Fruit fly (Drosophila melanogaster) whole organism, embryonic: ENCODE data around the gene Tango1.
A peak's percentile ranks its signal among the peaks of the same experiment; 100 is the strongest.

Experiments
- CG11085 ChIP-seq: fragments of 200-800 bp; sonication (Bioruptor generic); IDR thresholded peaks from 2 replicates; pipeline ENCODE4 v1.3.6; 2022; ENCODE audit warnings: missing biosample characterization, missing genetic modification characterization
- CG11093 ChIP-seq: fragments of 200-800 bp; sonication (Bioruptor generic); IDR thresholded peaks from 3 replicates; pipeline ENCODE4 v1.3.6; 2022; ENCODE audit warnings: missing biosample characterization, missing genetic modification characterization
- CG12391 ChIP-seq: fragments of 200-800 bp; sonication (Bioruptor generic); optimal IDR thresholded peaks from 3 replicates; lab custom pipeline; 2018; ENCODE audit warnings: missing biosample characterization, mild to moderate bottlenecking, missing genetic modification characterization, moderate library complexity
- CG13123 ChIP-seq: fragments of 200-800 bp; sonication (Bioruptor generic); optimal IDR thresholded peaks from 2 replicates; lab custom pipeline; 2016; ENCODE audit warnings: missing biosample characterization, missing genetic modification characterization
- CG16815 ChIP-seq: fragments of 200-800 bp; sonication (Bioruptor generic); optimal IDR thresholded peaks from 3 replicates; lab custom pipeline; 2017; ENCODE audit warnings: missing biosample characterization, mild to moderate bottlenecking, missing genetic modification characterization
- CG17385 ChIP-seq: fragments of 200-800 bp; sonication (Bioruptor generic); optimal IDR thresholded peaks from 3 replicates; lab custom pipeline; 2018; ENCODE audit warnings: missing biosample characterization, mild to moderate bottlenecking, missing genetic modification characterization
- CG17829 ChIP-seq: fragments of 200-800 bp; optimal IDR thresholded peaks from 2 replicates; lab custom pipeline; 2019; ENCODE audit warnings: missing biosample characterization, mild to moderate bottlenecking, missing genetic modification characterization, moderate library complexity
- CG1832 ChIP-seq: fragments of 200-800 bp; sonication (Bioruptor generic); optimal IDR thresholded peaks from 2 replicates; lab custom pipeline; 2017; ENCODE audit warnings: missing biosample characterization, mild to moderate bottlenecking, missing genetic modification characterization, inconsistent platforms
- CG2202 ChIP-seq: fragments of 200-800 bp; sonication (Bioruptor generic); optimal IDR thresholded peaks from 2 replicates; lab custom pipeline; 2018; ENCODE audit warnings: missing biosample characterization, mild to moderate bottlenecking, missing genetic modification characterization
- CG2678 ChIP-seq: fragments of 200-800 bp; sonication (Bioruptor generic); optimal IDR thresholded peaks from 3 replicates; lab custom pipeline; 2019; ENCODE audit warnings: missing biosample characterization, mild to moderate bottlenecking, missing genetic modification characterization, moderate library complexity
- CG3163 ChIP-seq: fragments of 200-800 bp; sonication (Bioruptor generic); optimal IDR thresholded peaks from 3 replicates; lab custom pipeline; 2016; ENCODE audit warnings: missing biosample characterization, missing genetic modification characterization
- CG3281 ChIP-seq: fragments of 200-800 bp; sonication (Bioruptor generic); optimal IDR thresholded peaks from 3 replicates; lab custom pipeline; 2017; ENCODE audit warnings: missing biosample characterization, mild to moderate bottlenecking, missing genetic modification characterization
- CG3838 ChIP-seq: fragments of 200-800 bp; sonication (Bioruptor generic); optimal IDR thresholded peaks from 3 replicates; lab custom pipeline; 2016; ENCODE audit warnings: missing biosample characterization, missing genetic modification characterization
- CG3847 ChIP-seq: fragments of 200-800 bp; sonication (Bioruptor generic); IDR thresholded peaks from 2 replicates; pipeline ENCODE4 v1.3.6; 2022; ENCODE audit warnings: missing biosample characterization, missing genetic modification characterization
- CG4282 ChIP-seq: fragments of 200-800 bp; sonication (Bioruptor generic); optimal IDR thresholded peaks from 2 replicates; lab custom pipeline; 2016; ENCODE audit warnings: missing biosample characterization, missing genetic modification characterization
- CG43689 ChIP-seq: fragments of 200-800 bp; sonication (Bioruptor generic); IDR thresholded peaks from 2 replicates; pipeline ENCODE4 v1.3.6; 2022; ENCODE audit warnings: missing biosample characterization, missing genetic modification characterization
- CG7271 ChIP-seq: fragments of 200-800 bp; sonication (Bioruptor generic); optimal IDR thresholded peaks from 2 replicates; lab custom pipeline; 2018; ENCODE audit warnings: missing biosample characterization, mild to moderate bottlenecking, missing genetic modification characterization, moderate library complexity
- CG7372 ChIP-seq: fragments of 200-800 bp; sonication (Bioruptor generic); IDR thresholded peaks from 2 replicates; pipeline ENCODE4 v1.3.6; 2022; ENCODE audit warnings: missing biosample characterization, missing genetic modification characterization
- CG7963 ChIP-seq: fragments of 200-800 bp; sonication (Bioruptor generic); IDR thresholded peaks from 3 replicates; pipeline ENCODE4 v1.3.6; 2022; ENCODE audit warnings: missing biosample characterization, missing genetic modification characterization; ENCODE audit not compliant: partially characterized antibody
- CG8388 ChIP-seq: fragments of 200-800 bp; sonication (Bioruptor generic); optimal IDR thresholded peaks from 2 replicates; lab custom pipeline; 2019; ENCODE audit warnings: missing biosample characterization, mild to moderate bottlenecking, missing genetic modification characterization, moderate library complexity
- Hey ChIP-seq: fragments of 200-800 bp; sonication (Bioruptor generic); optimal IDR thresholded peaks from 3 replicates; lab custom pipeline; 2018; ENCODE audit warnings: missing biosample characterization, mild to moderate bottlenecking, missing genetic modification characterization
- HmgZ ChIP-seq: fragments of 200-800 bp; sonication (Bioruptor generic); optimal IDR thresholded peaks from 2 replicates; lab custom pipeline; 2018; ENCODE audit warnings: missing biosample characterization, mild to moderate bottlenecking, missing genetic modification characterization
- Kr ChIP-seq: fragments of 200-800 bp; sonication (Bioruptor generic); optimal IDR thresholded peaks from 2 replicates; lab custom pipeline; 2017; ENCODE audit warnings: missing biosample characterization, mild to moderate bottlenecking, missing genetic modification characterization
- Med ChIP-seq: fragments of 200-800 bp; sonication (Bioruptor generic); peaks from one replicate; lab custom pipeline; 2016; ENCODE audit warnings: missing biosample characterization, missing genetic modification characterization, mild to moderate bottlenecking, inconsistent platforms, moderate library complexity
- Poxn ChIP-seq: fragments of 200-800 bp; sonication (Bioruptor generic); IDR thresholded peaks from 2 replicates; pipeline ENCODE4 v1.3.6; 2022; ENCODE audit warnings: missing biosample characterization, missing genetic modification characterization
- Ssrp ChIP-seq: fragments of 200-800 bp; sonication (Bioruptor generic); optimal IDR thresholded peaks from 2 replicates; lab custom pipeline; 2018; ENCODE audit warnings: missing biosample characterization, mild to moderate bottlenecking, missing genetic modification characterization, moderate library complexity
- Xbp1 ChIP-seq: fragments of 200-800 bp; sonication (Bioruptor generic); optimal IDR thresholded peaks from 3 replicates; lab custom pipeline; 2016; ENCODE audit warnings: missing biosample characterization, mild to moderate bottlenecking, missing genetic modification characterization
- ara ChIP-seq: fragments of 200-800 bp; sonication (Bioruptor generic); IDR thresholded peaks from 2 replicates; pipeline ENCODE4 v1.3.6; 2022; ENCODE audit warnings: missing biosample characterization, missing genetic modification characterization
- bsh ChIP-seq, 2 experiments: fragments of 200-800 bp; sonication (Bioruptor generic); optimal IDR thresholded peaks; 2 replicates each; lab custom pipeline; 2017 to 2018; ENCODE audit warnings: mild to moderate bottlenecking in 2 of 2, missing biosample characterization in 2 of 2, missing genetic modification characterization in 2 of 2, moderate library complexity in 1 of 2
- chinmo ChIP-seq: fragments of 200-800 bp; sonication (Bioruptor generic); IDR thresholded peaks from 4 replicates; pipeline ENCODE4 v1.3.6; 2022; ENCODE audit warnings: missing biosample characterization, missing genetic modification characterization; ENCODE audit not compliant: partially characterized antibody
- croc ChIP-seq: fragments of 200-800 bp; sonication (Bioruptor generic); conservative IDR thresholded peaks from 3 replicates; pipeline ENCODE4 v1.3.6; 2022; ENCODE audit warnings: missing biosample characterization, missing genetic modification characterization
- crp ChIP-seq, 2 experiments: fragments of 200-800 bp; sonication (Bioruptor generic); optimal IDR thresholded peaks; 2 replicates in 1 of 2; 3 replicates in 1 of 2; lab custom pipeline; 2017; ENCODE audit warnings: missing biosample characterization in 2 of 2, missing genetic modification characterization in 2 of 2, mild to moderate bottlenecking in 1 of 2, moderate library complexity in 1 of 2
- ewg ChIP-seq: fragments of 200-800 bp; sonication (Bioruptor generic); optimal IDR thresholded peaks from 3 replicates; lab custom pipeline; 2017; ENCODE audit warnings: mild to moderate bottlenecking, missing biosample characterization, missing genetic modification reagents, missing genetic modification characterization
- fd96Cb ChIP-seq: fragments of 200-800 bp; sonication (Bioruptor generic); optimal IDR thresholded peaks from 2 replicates; lab custom pipeline; 2018; ENCODE audit warnings: missing biosample characterization, mild to moderate bottlenecking, missing genetic modification characterization, moderate library complexity
- gt ChIP-seq: fragments of 200-800 bp; sonication (Bioruptor generic); IDR thresholded peaks from 2 replicates; pipeline ENCODE4 v1.3.6; 2022; ENCODE audit warnings: missing biosample characterization, missing genetic modification characterization
- jing ChIP-seq: fragments of 200-800 bp; sonication (Bioruptor generic); optimal IDR thresholded peaks from 2 replicates; lab custom pipeline; 2018; ENCODE audit warnings: missing biosample characterization, mild to moderate bottlenecking, missing genetic modification characterization
- mam ChIP-seq: fragments of 200-800 bp; sonication (Bioruptor generic); optimal IDR thresholded peaks from 3 replicates; lab custom pipeline; 2016; ENCODE audit warnings: missing biosample characterization, missing genetic modification characterization
- mirr ChIP-seq: fragments of 200-800 bp; sonication (Bioruptor generic); optimal IDR thresholded peaks from 3 replicates; lab custom pipeline; 2018; ENCODE audit warnings: missing biosample characterization, mild to moderate bottlenecking, missing genetic modification characterization
- pros ChIP-seq: fragments of 200-800 bp; sonication (Bioruptor generic); optimal IDR thresholded peaks from 3 replicates; lab custom pipeline; 2019; ENCODE audit warnings: missing biosample characterization, mild to moderate bottlenecking, missing genetic modification characterization, moderate library complexity
- pum ChIP-seq: fragments of 200-800 bp; sonication (Bioruptor generic); optimal IDR thresholded peaks from 2 replicates; lab custom pipeline; 2016; ENCODE audit warnings: missing biosample characterization, missing genetic modification characterization
- rib ChIP-seq: fragments of 200-800 bp; sonication (Bioruptor generic); IDR thresholded peaks from 2 replicates; pipeline ENCODE4 v1.3.6; 2022; ENCODE audit warnings: missing biosample characterization, missing genetic modification characterization
- slbo ChIP-seq: fragments of 200-800 bp; sonication (Bioruptor generic); IDR thresholded peaks from 2 replicates; pipeline ENCODE4 v1.3.6; 2022; ENCODE audit warnings: missing biosample characterization, missing genetic modification characterization
- slp2 ChIP-seq: fragments of 200-800 bp; sonication (Bioruptor generic); optimal IDR thresholded peaks from 2 replicates; lab custom pipeline; 2016; ENCODE audit warnings: missing biosample characterization, missing genetic modification characterization
- stwl ChIP-seq: fragments of 200-800 bp; sonication (Bioruptor generic); optimal IDR thresholded peaks from 3 replicates; lab custom pipeline; 2018; ENCODE audit warnings: missing biosample characterization, mild to moderate bottlenecking, missing genetic modification characterization, moderate library complexity
- unc-4 ChIP-seq: fragments of 200-800 bp; sonication (Bioruptor generic); IDR thresholded peaks from 2 replicates; pipeline ENCODE4 v1.3.6; 2022; ENCODE audit warnings: missing biosample characterization, missing genetic modification characterization; ENCODE audit not compliant: partially characterized antibody
- vvl ChIP-seq: fragments of 200-800 bp; sonication (Bioruptor generic); IDR thresholded peaks from 2 replicates; pipeline ENCODE4 v1.3.6; 2022; ENCODE audit warnings: missing biosample characterization, missing genetic modification characterization
- wor ChIP-seq: fragments of 200-800 bp; sonication (Bioruptor generic); IDR thresholded peaks from 2 replicates; pipeline ENCODE4 v1.3.6; 2022; ENCODE audit warnings: missing biosample characterization, missing genetic modification characterization
- zen ChIP-seq: fragments of 200-800 bp; sonication (Bioruptor generic); optimal IDR thresholded peaks from 3 replicates; lab custom pipeline; 2018; ENCODE audit warnings: missing biosample characterization, mild to moderate bottlenecking, missing genetic modification characterization, moderate library complexity
- zf30C ChIP-seq: fragments of 200-800 bp; sonication (Bioruptor generic); optimal IDR thresholded peaks from 3 replicates; lab custom pipeline; 2018; ENCODE audit warnings: missing biosample characterization, mild to moderate bottlenecking, missing genetic modification characterization
- zfh1 ChIP-seq: fragments of 200-800 bp; sonication (Bioruptor generic); IDR thresholded peaks from 3 replicates; pipeline ENCODE4 v1.3.6; 2022; ENCODE audit warnings: missing biosample characterization, missing genetic modification characterization

The Tango1 gene

dm6 chr2L:6622642-6623162 is 26.5 kb upstream of the Tango1 start, which contains the start of gene CG34345 (continued):
- no peak for TF ChIP-seq CG4282
- TF ChIP-seq Poxn (GFP tag; lab: Robert Waterston, UW) = no peak
- peak; percentile 22; the same call in 1 of the 2 replicates for TF ChIP-seq vvl (GFP tag; lab: Robert Waterston, UW)
- TF ChIP-seq zfh1 = peak; percentile 35; the same call in 1 of the 3 replicates
- no peak for TF ChIP-seq CG3838 (GFP tag; lab: Kevin White, UChicago)
- TF ChIP-seq pum (GFP tag; lab: Kevin White, UChicago) = no peak
- peak; percentile 40; the same call in 1 of the 2 replicates for TF ChIP-seq slbo (GFP tag; lab: Robert Waterston, UW)
- TF ChIP-seq fd96Cb (tag; lab: Kevin White, UChicago) = no peak
- TF ChIP-seq gt = no peak
- peak; percentile 4 for TF ChIP-seq CG17829 (tag; lab: Kevin White, UChicago)
- TF ChIP-seq CG17385 (GFP tag; lab: Kevin White, UChicago) = no peak
- no peak for TF ChIP-seq Ssrp (tag; lab: Kevin White, UChicago)
- no peak for TF ChIP-seq bsh (GFP tag; optimal IDR thresholded peaks at IDR 0.05; lab: Kevin White, UChicago)
- no peak for TF ChIP-seq ara (GFP tag; lab: Robert Waterston, UW)
- no peak for TF ChIP-seq wor
- TF ChIP-seq zf30C (GFP tag; lab: Kevin White, UChicago) = peak; percentile 5
- TF ChIP-seq CG11085 = no peak
- peak; percentile 60; the same call in 1 of the 4 replicates for TF ChIP-seq chinmo (GFP tag; lab: Robert Waterston, UW)
- no peak for TF ChIP-seq jing
- TF ChIP-seq pros (GFP tag; lab: Kevin White, UChicago) = no peak
- peak; percentile 24; the same call in 1 of the 3 replicates for TF ChIP-seq CG7963 (GFP tag; lab: Robert Waterston, UW)
- TF ChIP-seq CG43689 (GFP tag; lab: Robert Waterston, UW) = no peak
- TF ChIP-seq CG13123 = no peak
- no peak for TF ChIP-seq CG1832 (GFP tag; lab: Kevin White, UChicago)
- no peak for TF ChIP-seq croc (GFP tag; lab: Robert Waterston, UW)
- TF ChIP-seq rib (GFP tag; lab: Robert Waterston, UW) = no peak
- TF ChIP-seq Kr (GFP tag; lab: Kevin White, UChicago) = no peak
- no peak for TF ChIP-seq CG8388 (GFP tag; lab: Kevin White, UChicago)
- peak; percentile 22 for TF ChIP-seq CG12391 (tag; lab: Kevin White, UChicago)
- no peak for TF ChIP-seq CG2202
- no peak for TF ChIP-seq CG11093
- TF ChIP-seq unc-4 (GFP tag; lab: Robert Waterston, UW) = peak; percentile 61
- no peak for TF ChIP-seq CG3281 (GFP tag; lab: Kevin White, UChicago)
- no peak for TF ChIP-seq CG7271
- no peak for TF ChIP-seq CG2678 (tag; lab: Kevin White, UChicago)
- TF ChIP-seq crp (GFP tag; optimal IDR thresholded peaks at IDR 0.05; lab: Kevin White, UChicago) = no peak
- peak; percentile 43 for TF ChIP-seq mam
- TF ChIP-seq Hey (tag; lab: Kevin White, UChicago) = no peak
- peak; percentile 2 for TF ChIP-seq CG3163
- no peak for TF ChIP-seq CG7372
- TF ChIP-seq stwl (tag; lab: Kevin White, UChicago) = peak; percentile 100
- TF ChIP-seq CG3847 (GFP tag; lab: Robert Waterston, UW) = peak; percentile 45
- no peak for TF ChIP-seq ewg (GFP tag; lab: Kevin White, UChicago)
- no peak for TF ChIP-seq mirr (GFP tag; lab: Kevin White, UChicago)
- no peak for TF ChIP-seq CG16815 (GFP tag; lab: Kevin White, UChicago)
- peak; percentile 65 for TF ChIP-seq HmgZ (tag; lab: Kevin White, UChicago)
- TF ChIP-seq Xbp1 (GFP tag; lab: Kevin White, UChicago) = no peak
- TF ChIP-seq Med (GFP tag; lab: Kevin White, UChicago) = peak; percentile 90
- TF ChIP-seq slp2 = no peak
- TF ChIP-seq zen = no peak
